Fruit fly (Drosophila melanogaster) whole organism, embryonic: ENCODE measurements around the gene Usf.

Source experiments
- Abd-B ChIP-seq: fragments of 200-800 bp; sonication (Bioruptor generic); optimal IDR thresholded peaks from 2 replicates; lab custom pipeline; 2018; ENCODE audit warnings: missing biosample characterization, mild to moderate bottlenecking, missing genetic modification characterization, moderate library complexity
- Adf1 ChIP-seq: fragments of 200-800 bp; sonication (Bioruptor generic); IDR thresholded peaks from 2 replicates; pipeline ENCODE4 v1.3.6; 2022; ENCODE audit warnings: missing biosample characterization, missing genetic modification characterization
- Awh ChIP-seq: fragments of 200-800 bp; sonication (Bioruptor generic); IDR thresholded peaks from 2 replicates; pipeline ENCODE4, ENCODE4 v1.3.6; 2022; ENCODE audit warnings: missing biosample characterization, missing genetic modification characterization
- Bgb ChIP-seq: fragments of 200-800 bp; sonication (Bioruptor generic); IDR thresholded peaks from 2 replicates; pipeline ENCODE4 v1.3.6; 2022; ENCODE audit warnings: missing biosample characterization, missing genetic modification characterization; ENCODE audit not compliant: partially characterized antibody
- CG1024 ChIP-seq: fragments of 200-800 bp; sonication (Bioruptor generic); IDR thresholded peaks from 2 replicates; pipeline ENCODE4 v1.3.6; 2022; ENCODE audit warnings: missing biosample characterization, missing genetic modification characterization
- CG10462 ChIP-seq: fragments of 200-800 bp; sonication (Bioruptor generic); optimal IDR thresholded peaks from 2 replicates; lab custom pipeline; 2016; ENCODE audit warnings: missing biosample characterization, missing genetic modification characterization
- CG10543 ChIP-seq: fragments of 200-800 bp; sonication (Bioruptor generic); optimal IDR thresholded peaks from 3 replicates; lab custom pipeline; 2017; ENCODE audit warnings: missing biosample characterization, mild to moderate bottlenecking, missing genetic modification characterization, moderate library complexity
- CG12104 ChIP-seq: fragments of 200-800 bp; sonication (Bioruptor generic); optimal IDR thresholded peaks from 3 replicates; lab custom pipeline; 2016; ENCODE audit warnings: missing biosample characterization, missing genetic modification characterization
- CG18262 ChIP-seq: fragments of 200-800 bp; optimal IDR thresholded peaks from 3 replicates; lab custom pipeline; 2019; ENCODE audit warnings: missing biosample characterization, mild to moderate bottlenecking, missing genetic modification characterization, moderate library complexity
- CG18764 ChIP-seq: fragments of 200-800 bp; sonication (Bioruptor generic); optimal IDR thresholded peaks from 3 replicates; lab custom pipeline; 2016; ENCODE audit warnings: missing biosample characterization, missing genetic modification characterization
- CG30431 ChIP-seq: fragments of 200-800 bp; sonication (Bioruptor generic); optimal IDR thresholded peaks from 2 replicates; lab custom pipeline; 2017; ENCODE audit warnings: missing biosample characterization, missing genetic modification characterization
- CG33213 ChIP-seq: fragments of 200-800 bp; sonication (Bioruptor generic); optimal IDR thresholded peaks from 3 replicates; lab custom pipeline; 2016; ENCODE audit warnings: missing biosample characterization, missing genetic modification characterization
- CG4360 ChIP-seq: fragments of 200-800 bp; sonication (Bioruptor generic); IDR thresholded peaks from 2 replicates; pipeline ENCODE4 v1.3.6; 2022; ENCODE audit warnings: missing biosample characterization, missing genetic modification characterization
- CG9797 ChIP-seq: fragments of 200-800 bp; sonication (Bioruptor generic); optimal IDR thresholded peaks from 3 replicates; lab custom pipeline; 2018; ENCODE audit warnings: missing biosample characterization, mild to moderate bottlenecking, missing genetic modification characterization
- CTCF ChIP-seq: fragments of 200-800 bp; sonication (Bioruptor generic); optimal IDR thresholded peaks from 2 replicates; lab custom pipeline; 2017; ENCODE audit warnings: missing biosample characterization, mild to moderate bottlenecking, missing genetic modification characterization, moderate library complexity
- CoRest ChIP-seq: fragments of 200-800 bp; sonication (Bioruptor generic); optimal IDR thresholded peaks from 3 replicates; lab custom pipeline; 2018; ENCODE audit warnings: missing biosample characterization, mild to moderate bottlenecking, missing genetic modification characterization, moderate library complexity
- CrebB ChIP-seq: fragments of 200-800 bp; sonication (Bioruptor generic); optimal IDR thresholded peaks from 3 replicates; lab custom pipeline; 2018; ENCODE audit warnings: missing biosample characterization, mild to moderate bottlenecking, missing genetic modification characterization
- D ChIP-seq, 2 experiments: fragments of 200-800 bp in 1 of 2; fragments of >200 bp in 1 of 2; sonication (Bioruptor generic) in 1 of 2; optimal IDR thresholded peaks; 2 replicates in 1 of 2; 3 replicates in 1 of 2; lab custom pipeline; 2017; ENCODE audit warnings: mild to moderate bottlenecking in 1 of 2, missing biosample characterization in 1 of 2, missing genetic modification characterization in 1 of 2, missing genetic modification reagents in 1 of 2
- Fer1 ChIP-seq: fragments of 200-800 bp; sonication (Bioruptor generic); optimal IDR thresholded peaks from 2 replicates; lab custom pipeline; 2017; ENCODE audit warnings: missing biosample characterization, mild to moderate bottlenecking, missing genetic modification characterization
- Fer3 ChIP-seq: fragments of 200-800 bp; sonication (Bioruptor generic); optimal IDR thresholded peaks from 2 replicates; lab custom pipeline; 2018; ENCODE audit warnings: missing biosample characterization, mild to moderate bottlenecking, missing genetic modification characterization, moderate library complexity
- HLH3B ChIP-seq: fragments of 200-800 bp; sonication (Bioruptor generic); IDR thresholded peaks from 2 replicates; pipeline ENCODE4 v1.3.6; 2022; ENCODE audit warnings: missing biosample characterization, missing genetic modification characterization
- HLH4C ChIP-seq: fragments of 200-800 bp; sonication (Bioruptor generic); IDR thresholded peaks from 3 replicates; pipeline ENCODE4 v1.3.6; 2022; ENCODE audit warnings: missing biosample characterization, missing genetic modification characterization; ENCODE audit not compliant: partially characterized antibody
- Hmx ChIP-seq: fragments of 200-800 bp; sonication (Bioruptor generic); optimal IDR thresholded peaks from 2 replicates; lab custom pipeline; 2016; ENCODE audit warnings: missing biosample characterization, missing genetic modification characterization
- Lpt ChIP-seq: fragments of >200 bp; optimal IDR thresholded peaks from 2 replicates; lab custom pipeline; 2018; ENCODE audit warnings: missing biosample characterization, missing genetic modification characterization
- Ptx1 ChIP-seq: fragments of 200-800 bp; sonication (Bioruptor generic); IDR thresholded peaks from 2 replicates; pipeline ENCODE4 v1.3.6; 2022; ENCODE audit warnings: missing biosample characterization, missing genetic modification characterization
- Sox102F ChIP-seq: fragments of 200-800 bp; sonication (Bioruptor generic); optimal IDR thresholded peaks from 2 replicates; lab custom pipeline; 2018; ENCODE audit warnings: missing biosample characterization, mild to moderate bottlenecking, missing genetic modification characterization, moderate library complexity
- Vsx1 ChIP-seq: fragments of 200-800 bp; sonication (Bioruptor generic); optimal IDR thresholded peaks from 2 replicates; lab custom pipeline; 2017; ENCODE audit warnings: missing biosample characterization, mild to moderate bottlenecking, missing genetic modification characterization, missing genetic modification reagents
- YL-1 ChIP-seq: fragments of 200-800 bp; sonication (Bioruptor generic); optimal IDR thresholded peaks from 3 replicates; lab custom pipeline; 2017; ENCODE audit warnings: missing biosample characterization, mild to moderate bottlenecking, missing genetic modification characterization
- amos ChIP-seq: fragments of 200-800 bp; sonication (Bioruptor generic); IDR thresholded peaks from 2 replicates; pipeline ENCODE4 v1.3.6; 2022; ENCODE audit warnings: missing biosample characterization, missing genetic modification characterization; ENCODE audit not compliant: partially characterized antibody
- ara ChIP-seq: fragments of 200-800 bp; sonication (Bioruptor generic); IDR thresholded peaks from 2 replicates; pipeline ENCODE4 v1.3.6; 2022; ENCODE audit warnings: missing biosample characterization, missing genetic modification characterization
- bab2 ChIP-seq: fragments of 200-800 bp; sonication (Bioruptor generic); optimal IDR thresholded peaks from 2 replicates; lab custom pipeline; 2016; ENCODE audit warnings: missing biosample characterization, missing genetic modification characterization
- cato ChIP-seq: fragments of 200-800 bp; sonication (Bioruptor generic); optimal IDR thresholded peaks from 2 replicates; lab custom pipeline; 2016; ENCODE audit warnings: missing biosample characterization, missing genetic modification characterization, borderline replicate concordance
- da ChIP-seq: fragments of 200-800 bp; sonication (Bioruptor generic); optimal IDR thresholded peaks from 2 replicates; lab custom pipeline; 2016; ENCODE audit warnings: missing biosample characterization, missing genetic modification characterization
- fd3F ChIP-seq: fragments of 200-800 bp; sonication (Bioruptor generic); optimal IDR thresholded peaks from 2 replicates; lab custom pipeline; 2018; ENCODE audit warnings: missing biosample characterization, mild to moderate bottlenecking, missing genetic modification characterization, moderate library complexity
- jing ChIP-seq: fragments of 200-800 bp; sonication (Bioruptor generic); optimal IDR thresholded peaks from 2 replicates; lab custom pipeline; 2018; ENCODE audit warnings: missing biosample characterization, mild to moderate bottlenecking, missing genetic modification characterization
- lmd ChIP-seq: fragments of 200-800 bp; sonication (Bioruptor generic); IDR thresholded peaks from 2 replicates; pipeline ENCODE4 v1.3.6; 2022; ENCODE audit warnings: missing biosample characterization, missing genetic modification characterization
- lola ChIP-seq, 3 experiments: fragments of >200 bp in 2 of 3; fragments of 200-800 bp in 1 of 3; sonication (Bioruptor generic) in 1 of 3; optimal IDR thresholded peaks; 2 replicates each; lab custom pipeline; 2017 to 2019; ENCODE audit warnings: missing biosample characterization in 3 of 3, missing genetic modification characterization in 3 of 3, mild to moderate bottlenecking in 1 of 3, moderate library complexity in 1 of 3
- lov ChIP-seq, 2 experiments: fragments of 200-800 bp in 1 of 2; fragments of >200 bp in 1 of 2; sonication (Bioruptor generic) in 1 of 2; IDR thresholded peaks in 1 of 2; optimal IDR thresholded peaks in 1 of 2; 2 replicates in 1 of 2; 3 replicates in 1 of 2; pipeline versions ENCODE4 v1.3.6 to Lab custom; 2017 to 2022; ENCODE audit warnings: missing biosample characterization in 1 of 2, missing genetic modification characterization in 1 of 2
- mam ChIP-seq: fragments of 200-800 bp; sonication (Bioruptor generic); optimal IDR thresholded peaks from 3 replicates; lab custom pipeline; 2016; ENCODE audit warnings: missing biosample characterization, missing genetic modification characterization
- mld ChIP-seq: fragments of 200-800 bp; sonication (Bioruptor generic); IDR thresholded peaks from 3 replicates; pipeline ENCODE4 v1.3.6; 2022; ENCODE audit warnings: missing biosample characterization, missing genetic modification characterization; ENCODE audit not compliant: partially characterized antibody
- p53 ChIP-seq: fragments of 200-800 bp; sonication (Bioruptor generic); optimal IDR thresholded peaks from 2 replicates; lab custom pipeline; 2016; ENCODE audit warnings: missing biosample characterization, missing genetic modification characterization
- peb ChIP-seq: fragments of 200-800 bp; sonication (Bioruptor generic); IDR thresholded peaks from 2 replicates; pipeline ENCODE4 v1.3.6; 2022; ENCODE audit warnings: missing biosample characterization, missing genetic modification characterization
- pita ChIP-seq: fragments of 200-800 bp; sonication (Bioruptor generic); optimal IDR thresholded peaks from 2 replicates; lab custom pipeline; 2017; ENCODE audit warnings: missing biosample characterization, mild to moderate bottlenecking, missing genetic modification characterization
- ro ChIP-seq: fragments of 200-800 bp; sonication (Bioruptor generic); IDR thresholded peaks from 2 replicates; pipeline ENCODE4 v1.3.6; 2022; ENCODE audit warnings: missing biosample characterization, missing genetic modification characterization
- slou ChIP-seq: fragments of 200-800 bp; sonication (Bioruptor generic); optimal IDR thresholded peaks from 3 replicates; lab custom pipeline; 2016; ENCODE audit warnings: missing biosample characterization, missing genetic modification characterization
- sug ChIP-seq: fragments of 200-800 bp; optimal IDR thresholded peaks from 2 replicates; lab custom pipeline; 2019; ENCODE audit warnings: missing biosample characterization, mild to moderate bottlenecking, missing genetic modification characterization, moderate library complexity
- vvl ChIP-seq: fragments of 200-800 bp; sonication (Bioruptor generic); IDR thresholded peaks from 2 replicates; pipeline ENCODE4 v1.3.6; 2022; ENCODE audit warnings: missing biosample characterization, missing genetic modification characterization
- wor ChIP-seq: fragments of 200-800 bp; sonication (Bioruptor generic); IDR thresholded peaks from 2 replicates; pipeline ENCODE4 v1.3.6; 2022; ENCODE audit warnings: missing biosample characterization, missing genetic modification characterization
- zf30C ChIP-seq: fragments of 200-800 bp; sonication (Bioruptor generic); optimal IDR thresholded peaks from 3 replicates; lab custom pipeline; 2018; ENCODE audit warnings: missing biosample characterization, mild to moderate bottlenecking, missing genetic modification characterization
- zfh1 ChIP-seq: fragments of 200-800 bp; sonication (Bioruptor generic); IDR thresholded peaks from 3 replicates; pipeline ENCODE4 v1.3.6; 2022; ENCODE audit warnings: missing biosample characterization, missing genetic modification characterization

The Usf gene

DNA sequence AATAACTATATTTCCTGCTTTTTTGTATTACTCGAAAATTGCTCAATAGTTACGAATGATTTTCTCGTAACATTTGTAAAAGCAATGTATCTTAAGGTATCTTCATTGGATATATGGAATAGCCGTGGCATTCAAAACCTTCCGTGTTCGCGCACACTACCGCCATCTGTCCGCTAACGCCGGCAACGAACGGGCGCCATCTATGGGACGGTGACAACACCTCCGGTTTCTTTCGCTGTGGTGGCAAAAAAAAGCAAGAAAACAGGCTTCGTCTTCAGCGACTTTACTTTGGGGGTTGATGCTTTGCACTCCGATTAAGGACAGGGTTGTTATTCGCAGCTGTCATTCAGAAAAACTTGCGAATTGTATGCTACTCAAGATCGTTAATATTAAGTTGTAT lies 41.5 kb downstream of the Usf start (continued):
- no peak for TF ChIP-seq lov (optimal IDR thresholded peaks at IDR 0.05; lab: Kevin White, UChicago)
- TF ChIP-seq lov (GFP tag; IDR thresholded peaks at IDR 0.05; lab: Robert Waterston, UW) = peak; percentile 77; the same call in 2 of the 3 replicates
- TF ChIP-seq zf30C (GFP tag; lab: Kevin White, UChicago) = peak; percentile 26
- TF ChIP-seq lola (GFP tag; optimal IDR thresholded peaks at IDR 0.05; lab: Kevin White, UChicago) = peak in 1 of 3 experiments; percentile 13
- peak; percentile 46 for TF ChIP-seq CG18262 (tag; lab: Kevin White, UChicago)
- peak; percentile 42 for TF ChIP-seq CG33213 (GFP tag; lab: Kevin White, UChicago)
- TF ChIP-seq Awh (GFP tag; lab: Robert Waterston, UW) = peak; percentile 77
- TF ChIP-seq bab2 (GFP tag; lab: Kevin White, UChicago) = no peak
- TF ChIP-seq HLH3B (GFP tag; lab: Robert Waterston, UW) = peak; percentile 41; the same call in 1 of the 2 replicates
- no peak for TF ChIP-seq Fer3
- TF ChIP-seq Fer1 (GFP tag; lab: Kevin White, UChicago) = no peak
- no peak for TF ChIP-seq CG12104 (GFP tag; lab: Kevin White, UChicago)
- TF ChIP-seq fd3F (GFP tag; lab: Kevin White, UChicago) = peak; percentile 36
- TF ChIP-seq CG1024 (GFP tag; lab: Robert Waterston, UW) = peak; percentile 55; the same call in 1 of the 2 replicates
- no peak for TF ChIP-seq sug
- no peak for TF ChIP-seq CG4360
- peak; percentile 55 for TF ChIP-seq p53 (GFP tag; lab: Kevin White, UChicago)
- TF ChIP-seq Abd-B (GFP tag; lab: Kevin White, UChicago) = no peak
- TF ChIP-seq jing = peak; percentile 49
- no peak for TF ChIP-seq YL-1 (GFP tag; lab: Kevin White, UChicago)
- no peak for TF ChIP-seq CG9797 (GFP tag; lab: Kevin White, UChicago)
- no peak for TF ChIP-seq HLH4C
- peak; percentile 17 for TF ChIP-seq da
- peak; percentile 45 for TF ChIP-seq CrebB (tag; lab: Kevin White, UChicago)
- peak; percentile 77 for TF ChIP-seq zfh1
- TF ChIP-seq Vsx1 (GFP tag; lab: Kevin White, UChicago) = peak; percentile 45
- no peak for TF ChIP-seq slou (GFP tag; lab: Kevin White, UChicago)
- TF ChIP-seq mld (GFP tag; lab: Robert Waterston, UW) = no peak
- TF ChIP-seq cato (GFP tag; lab: Kevin White, UChicago) = no peak
- no peak for TF ChIP-seq CG18764 (GFP tag; lab: Kevin White, UChicago)
- no peak for TF ChIP-seq CG10462 (GFP tag; lab: Kevin White, UChicago)
- no peak for TF ChIP-seq D (optimal IDR thresholded peaks at IDR 0.05; lab: Kevin White, UChicago)
- peak; percentile 31 for TF ChIP-seq D (GFP tag; optimal IDR thresholded peaks at IDR 0.05; lab: Kevin White, UChicago)
- peak; percentile 58 for TF ChIP-seq Sox102F (GFP tag; lab: Kevin White, UChicago)
- peak; percentile 43 for TF ChIP-seq Lpt
- no peak for TF ChIP-seq amos
- peak; percentile 47 for TF ChIP-seq lmd (GFP tag; lab: Robert Waterston, UW)
- peak; percentile 65; the same call in 1 of the 2 replicates for TF ChIP-seq ara
- 0 out of 2 replicates have a peak, but pooled peaks have one; percentile 20 for TF ChIP-seq peb (GFP tag; lab: Robert Waterston, UW)
- TF ChIP-seq ro (GFP tag; lab: Robert Waterston, UW) = no peak
- no peak for TF ChIP-seq pita (GFP tag; lab: Kevin White, UChicago)
- TF ChIP-seq vvl (GFP tag; lab: Robert Waterston, UW) = peak; percentile 79
- TF ChIP-seq CTCF (GFP tag; lab: Kevin White, UChicago) = peak; percentile 94
- TF ChIP-seq Bgb (GFP tag; lab: Robert Waterston, UW) = no peak
- TF ChIP-seq CG30431 = peak; percentile 36
- peak; percentile 6 for TF ChIP-seq CG10543 (GFP tag; lab: Kevin White, UChicago)
- TF ChIP-seq mam (GFP tag; lab: Kevin White, UChicago) = peak; percentile 18
- TF ChIP-seq Hmx (GFP tag; lab: Kevin White, UChicago) = no peak
- no peak for TF ChIP-seq wor (GFP tag; lab: Robert Waterston, UW)
- TF ChIP-seq Adf1 (GFP tag; lab: Robert Waterston, UW) = no peak
- peak; percentile 58 for TF ChIP-seq CoRest (tag; lab: Kevin White, UChicago)
- peak; percentile 59 for TF ChIP-seq Ptx1 (GFP tag; lab: Robert Waterston, UW)
